Worm (Caenorhabditis elegans) whole organism, mixed stage, embryonic: ENCODE results near the gene K07F5.15.

Experiments
- blmp-1 ChIP-seq: fragments of 150-350 bp; optimal IDR thresholded peaks from 2 replicates; lab custom pipeline; 2014; ENCODE audit warnings: missing biosample characterization, missing genetic modification characterization
- drap-1 ChIP-seq: fragments of 200-800 bp; sonication (Bioruptor generic); optimal IDR thresholded peaks from 3 replicates; lab custom pipeline; 2018; ENCODE audit warnings: mild to moderate bottlenecking, missing genetic modification characterization, missing compliant biosample characterization
- elt-1 ChIP-seq: sonication (generic microtip); optimal IDR thresholded peaks from 2 replicates; lab custom pipeline; 2017; ENCODE audit warnings: missing genetic modification characterization, mild to moderate bottlenecking, missing compliant biosample characterization, antibody characterized with exemption, moderate library complexity, borderline replicate concordance; ENCODE audit not compliant: insufficient read depth
- elt-3 ChIP-seq: fragments of 150-350 bp; optimal IDR thresholded peaks from 2 replicates; lab custom pipeline; 2014; ENCODE audit warnings: missing biosample characterization, missing genetic modification characterization
- lin-13 ChIP-seq: fragments of 150-350 bp; optimal IDR thresholded peaks from 2 replicates; lab custom pipeline; 2014; ENCODE audit warnings: missing biosample characterization, missing genetic modification characterization
- mep-1 ChIP-seq: fragments of 150-350 bp; optimal IDR thresholded peaks from 2 replicates; lab custom pipeline; 2017; ENCODE audit warnings: missing biosample characterization, missing genetic modification reagents, missing genetic modification characterization, inconsistent platforms
- nhr-28 ChIP-seq: fragments of 150-350 bp; optimal IDR thresholded peaks from 2 replicates; lab custom pipeline; 2014; ENCODE audit warnings: missing biosample characterization, missing genetic modification characterization
- nhr-76 ChIP-seq: sonication (generic microtip); optimal IDR thresholded peaks from 2 replicates; lab custom pipeline; 2017; ENCODE audit warnings: missing biosample characterization, missing genetic modification characterization
- sem-2 ChIP-seq: fragments of 200-800 bp; sonication (Bioruptor generic); optimal IDR thresholded peaks from 2 replicates; lab custom pipeline; 2018; ENCODE audit warnings: mild to moderate bottlenecking, missing genetic modification characterization, missing compliant biosample characterization
- snpc-4 ChIP-seq: fragments of 150-350 bp; optimal IDR thresholded peaks from 2 replicates; lab custom pipeline; 2014; ENCODE audit warnings: missing biosample characterization, missing genetic modification characterization
- unc-39 ChIP-seq: fragments of 150-350 bp; optimal IDR thresholded peaks from 2 replicates; lab custom pipeline; 2014; ENCODE audit warnings: missing biosample characterization, missing genetic modification characterization
- unc-62 ChIP-seq: fragments of 150-350 bp; optimal IDR thresholded peaks from 2 replicates; lab custom pipeline; 2014; ENCODE audit warnings: missing biosample characterization, missing genetic modification reagents, missing genetic modification characterization
- ztf-11 ChIP-seq: fragments of 150-350 bp; optimal IDR thresholded peaks from 2 replicates; lab custom pipeline; 2014; ENCODE audit warnings: missing biosample characterization, missing genetic modification characterization

- TF ChIP-seq elt-1 (tag; lab: Kevin White, UChicago) (no peak), nhr-28 (tag; lab: Kevin White, UChicago) (no peak), unc-39 (tag; lab: Kevin White, UChicago) (no peak), unc-62 (GFP tag; lab: Kevin White, UChicago) (no peak), ztf-11 (tag; lab: Kevin White, UChicago) (no peak), snpc-4 (tag; lab: Kevin White, UChicago) (no peak), blmp-1 (tag; lab: Kevin White, UChicago) (no peak), elt-3 (no peak), sem-2 (GFP tag; lab: Kevin White, UChicago) (no peak), mep-1 (tag; lab: Kevin White, UChicago) (no peak), lin-13 (tag; lab: Kevin White, UChicago) (no peak), nhr-76 (tag; lab: Kevin White, UChicago) (no peak), drap-1 (GFP tag; lab: Kevin White, UChicago) (no peak)
These were observed 11.9 kb upstream of the K07F5.15 start for ce11 chrIV:9852818-9853466.
